Fruit fly (Drosophila melanogaster) whole organism, wandering third instar larva: ENCODE measurements around the gene CG17768.

ENCODE experiments used
- OdsH ChIP-seq: fragments of 200-800 bp; sonication (Bioruptor generic); optimal IDR thresholded peaks from 2 replicates; lab custom pipeline; 2016; ENCODE audit warnings: missing biosample characterization, mild to moderate bottlenecking, missing genetic modification characterization
- woc ChIP-seq: sonication (Bioruptor generic); optimal IDR thresholded peaks from 2 replicates; lab custom pipeline; 2016; ENCODE audit warnings: missing biosample characterization, mild to moderate bottlenecking, missing genetic modification characterization

dm6 chr2L:10408122-10408576 lies 3.1 kb upstream of the CG17768 start, which contains the start of the genes Ip259 and RpS27A:
- peak; percentile 84 for TF ChIP-seq woc (GFP tag; lab: Kevin White, UChicago)
- peak; percentile 62 for TF ChIP-seq OdsH (GFP tag; lab: Kevin White, UChicago)
